Worm (Caenorhabditis elegans) whole organism, L3 larva: ENCODE results near the gene C40C9.4.
A peak's percentile ranks its signal among the peaks of the same experiment; 100 is the strongest.

Source experiments
- R02D3.7 ChIP-seq: fragments of 150-350 bp; optimal IDR thresholded peaks from 2 replicates; lab custom pipeline; 2014; ENCODE audit warnings: missing biosample characterization, missing genetic modification characterization
- aly-2 ChIP-seq: fragments of 150-350 bp; optimal IDR thresholded peaks from 2 replicates; lab custom pipeline; 2014; ENCODE audit warnings: missing biosample characterization, missing genetic modification characterization
- ceh-82 ChIP-seq: fragments of 150-350 bp; optimal IDR thresholded peaks from 2 replicates; lab custom pipeline; 2014; ENCODE audit warnings: missing biosample characterization, missing genetic modification characterization
- ceh-9 ChIP-seq: sonication (generic microtip); optimal IDR thresholded peaks from 2 replicates; lab custom pipeline; 2018; ENCODE audit warnings: missing biosample characterization, missing genetic modification characterization
- egl-27 ChIP-seq: sonication (generic microtip); optimal IDR thresholded peaks from 4 replicates; lab custom pipeline; 2017; ENCODE audit warnings: missing biosample characterization, missing genetic modification reagents, missing genetic modification characterization
- egl-5 ChIP-seq: fragments of 150-350 bp; optimal IDR thresholded peaks from 2 replicates; lab custom pipeline; 2017; ENCODE audit warnings: missing biosample characterization, missing genetic modification reagents, missing genetic modification characterization, inconsistent platforms
- elt-2 ChIP-seq: sonication (generic microtip); optimal IDR thresholded peaks from 2 replicates; lab custom pipeline; 2016; ENCODE audit warnings: missing genetic modification reagents, mild to moderate bottlenecking, missing genetic modification characterization, missing compliant biosample characterization
- fkh-10 ChIP-seq: sonication (generic microtip); optimal IDR thresholded peaks from 2 replicates; lab custom pipeline; 2017; ENCODE audit warnings: missing biosample characterization, missing genetic modification reagents, missing genetic modification characterization
- fos-1 ChIP-seq: fragments of 150-350 bp; optimal IDR thresholded peaks from 2 replicates; lab custom pipeline; 2014; ENCODE audit warnings: missing biosample characterization, missing genetic modification characterization
- jun-1 ChIP-seq: fragments of 150-350 bp; optimal IDR thresholded peaks from 2 replicates; lab custom pipeline; 2014; ENCODE audit warnings: missing biosample characterization, missing genetic modification reagents, missing genetic modification characterization
- lsy-12 ChIP-seq: sonication (generic microtip); optimal IDR thresholded peaks from 2 replicates; lab custom pipeline; 2016; ENCODE audit warnings: mild to moderate bottlenecking, missing genetic modification characterization, missing compliant biosample characterization
- mdl-1 ChIP-seq: fragments of 150-350 bp; optimal IDR thresholded peaks from 2 replicates; lab custom pipeline; 2014; ENCODE audit warnings: missing biosample characterization, missing genetic modification characterization
- mml-1 ChIP-seq: fragments of 150-350 bp; sonication (generic microtip); optimal IDR thresholded peaks from 3 replicates; lab custom pipeline; 2014; ENCODE audit warnings: missing biosample characterization, missing genetic modification characterization
- nfya-1 ChIP-seq: sonication (generic microtip); optimal IDR thresholded peaks from 2 replicates; lab custom pipeline; 2017; ENCODE audit warnings: missing genetic modification characterization, mild to moderate bottlenecking, missing compliant biosample characterization, antibody characterized with exemption, moderate library complexity; ENCODE audit not compliant: insufficient read depth
- nhr-11 ChIP-seq: fragments of 150-350 bp; optimal IDR thresholded peaks from 2 replicates; lab custom pipeline; 2014; ENCODE audit warnings: missing biosample characterization, missing genetic modification characterization
- nhr-12 ChIP-seq: fragments of 150-350 bp; optimal IDR thresholded peaks from 2 replicates; lab custom pipeline; 2014; ENCODE audit warnings: missing biosample characterization, missing genetic modification characterization
- nhr-237 ChIP-seq: fragments of 150-350 bp; optimal IDR thresholded peaks from 2 replicates; lab custom pipeline; 2014; ENCODE audit warnings: missing biosample characterization, missing genetic modification characterization
- nhr-28 ChIP-seq: fragments of 150-350 bp; optimal IDR thresholded peaks from 2 replicates; lab custom pipeline; 2014; ENCODE audit warnings: missing biosample characterization, missing genetic modification characterization
- nhr-43 ChIP-seq: sonication (generic microtip); optimal IDR thresholded peaks from 2 replicates; lab custom pipeline; 2016; ENCODE audit warnings: mild to moderate bottlenecking, missing genetic modification characterization, missing compliant biosample characterization; ENCODE audit not compliant: poor library complexity, severe bottlenecking
- nhr-67 ChIP-seq: fragments of 150-350 bp; optimal IDR thresholded peaks from 2 replicates; lab custom pipeline; 2014; ENCODE audit warnings: missing biosample characterization, missing genetic modification characterization
- pha-4 ChIP-seq: fragments of 150-350 bp; optimal IDR thresholded peaks from 2 replicates; lab custom pipeline; 2014; ENCODE audit warnings: missing biosample characterization, missing genetic modification reagents, missing genetic modification characterization
- pqm-1 ChIP-seq: fragments of 150-350 bp; optimal IDR thresholded peaks from 2 replicates; lab custom pipeline; 2017; ENCODE audit warnings: missing biosample characterization, missing genetic modification characterization, inconsistent platforms
- skn-1 ChIP-seq: fragments of 150-350 bp; optimal IDR thresholded peaks from 2 replicates; lab custom pipeline; 2014; ENCODE audit warnings: missing biosample characterization, missing genetic modification characterization
- unc-39 ChIP-seq: sonication (generic microtip); optimal IDR thresholded peaks from 4 replicates; lab custom pipeline; 2017; ENCODE audit warnings: missing biosample characterization, missing genetic modification characterization
- unc-62 ChIP-seq: fragments of 150-350 bp; sonication (generic microtip); optimal IDR thresholded peaks from 4 replicates; lab custom pipeline; 2014; ENCODE audit warnings: missing biosample characterization, missing genetic modification reagents, missing genetic modification characterization
- zag-1 ChIP-seq: fragments of 150-350 bp; optimal IDR thresholded peaks from 2 replicates; lab custom pipeline; 2014; ENCODE audit warnings: missing biosample characterization, missing genetic modification characterization
- ztf-11 ChIP-seq: fragments of 150-350 bp; optimal IDR thresholded peaks from 2 replicates; lab custom pipeline; 2014; ENCODE audit warnings: missing biosample characterization, missing genetic modification characterization

C40C9.4 gene

DNA sequence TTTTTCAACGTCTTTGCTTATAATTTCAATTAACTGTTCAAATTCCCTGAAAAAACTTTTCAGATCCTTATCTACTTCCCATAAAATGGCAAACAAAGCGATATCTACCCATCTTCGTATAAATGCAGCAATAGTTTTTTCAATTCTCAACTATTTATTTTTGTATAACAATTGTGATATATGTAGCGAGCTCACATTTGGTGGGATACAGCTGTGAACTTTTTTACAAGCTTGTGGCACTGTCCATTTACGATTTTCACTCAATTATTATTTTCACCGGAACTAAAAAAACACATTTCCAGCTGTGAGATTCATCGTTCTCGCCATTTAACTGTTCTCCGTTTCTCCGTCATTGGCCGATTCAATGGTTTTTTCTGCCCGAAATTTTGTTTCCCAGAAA, at the start of gene C40C9.4:
Gene C40C9.4 (plus strand): TSS at position 301 of the 400 bp plus-strand sequence.
- TF ChIP-seq ceh-9 (no peak), aly-2 (tag; lab: Kevin White, UChicago) (no peak), unc-39 (tag; lab: Kevin White, UChicago) (no peak), lsy-12 (tag; lab: Kevin White, UChicago) (no peak), egl-27 (tag; lab: Kevin White, UChicago) (no peak), nhr-11 (tag; lab: Kevin White, UChicago) (no peak), zag-1 (no peak), R02D3.7 (tag; lab: Kevin White, UChicago) (no peak)

DNA sequence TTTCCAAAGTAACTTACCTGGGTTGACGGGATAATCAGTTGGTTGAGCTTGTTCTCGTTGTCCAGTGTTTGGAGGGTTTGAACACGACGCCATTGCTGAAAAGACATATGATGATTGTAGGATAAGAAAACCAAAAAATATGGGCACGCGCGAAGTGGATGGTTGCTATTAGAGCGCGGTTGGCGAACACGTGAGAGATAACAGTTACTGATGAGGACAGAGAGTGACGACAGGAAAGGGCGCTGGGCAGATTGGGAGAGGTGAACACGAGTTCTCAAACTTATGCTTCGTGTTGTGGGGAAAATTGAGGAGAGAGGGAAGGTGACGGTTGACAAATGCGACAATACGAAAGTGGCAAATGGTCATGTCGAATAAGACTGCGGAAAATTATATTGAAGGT, 47.1 kb upstream of the C40C9.4 start, which contains the start of gene F54B11.8:
Gene F54B11.8 (minus strand): TSS at position 101 of the 400 bp plus-strand sequence.
- TF ChIP-seq nhr-12 (no peak), unc-62 (GFP tag; lab: Kevin White, UChicago) (no peak), nhr-28 (tag; lab: Kevin White, UChicago) (no peak), nhr-67 (no peak), jun-1 (tag; lab: Kevin White, UChicago) (no peak), aly-2 (tag; lab: Kevin White, UChicago) (no peak), unc-39 (tag; lab: Kevin White, UChicago) (no peak), pqm-1 (tag; lab: Kevin White, UChicago) (no peak), mml-1 (tag; lab: Kevin White, UChicago) (no peak), egl-5 (tag; lab: Kevin White, UChicago) (no peak)

DNA sequence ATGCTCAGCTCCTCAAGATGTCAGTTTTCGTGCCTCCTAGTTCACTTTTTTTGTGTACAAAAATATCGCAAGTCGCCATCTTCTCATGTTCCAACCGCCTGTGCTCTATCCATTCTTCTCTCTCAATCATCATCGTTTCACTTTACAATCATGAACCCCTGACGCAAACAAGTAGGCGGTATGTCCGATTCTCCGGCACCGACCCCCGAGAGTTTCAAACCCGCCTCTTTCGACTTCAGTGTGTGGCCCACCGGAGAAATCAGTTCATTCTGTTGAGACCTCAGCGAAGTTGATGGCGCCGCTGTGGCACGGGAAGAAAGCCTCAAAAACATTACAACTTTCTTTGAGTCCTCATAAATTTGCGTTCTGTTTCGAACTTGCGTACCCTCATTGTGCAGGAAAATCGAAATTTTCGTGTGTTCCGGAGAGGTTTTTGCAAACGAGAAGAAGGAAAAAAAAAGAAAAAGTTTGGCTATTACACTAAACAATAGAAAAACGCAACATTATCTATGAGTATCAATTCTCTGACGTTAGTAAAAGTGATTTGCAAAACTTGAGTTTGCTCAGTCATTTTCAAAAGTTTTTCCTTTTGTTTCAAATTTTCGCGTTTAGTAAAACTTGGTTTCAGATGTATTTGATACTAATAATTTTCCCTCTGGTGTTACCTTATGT, 45.8 kb upstream of the C40C9.4 start, which contains the start of gene F54B11.9:
Gene F54B11.9 (plus strand): TSS at position 622 of the 672 bp plus-strand sequence.
- TF ChIP-seq fos-1 (tag; lab: Kevin White, UChicago): no peak

DNA sequence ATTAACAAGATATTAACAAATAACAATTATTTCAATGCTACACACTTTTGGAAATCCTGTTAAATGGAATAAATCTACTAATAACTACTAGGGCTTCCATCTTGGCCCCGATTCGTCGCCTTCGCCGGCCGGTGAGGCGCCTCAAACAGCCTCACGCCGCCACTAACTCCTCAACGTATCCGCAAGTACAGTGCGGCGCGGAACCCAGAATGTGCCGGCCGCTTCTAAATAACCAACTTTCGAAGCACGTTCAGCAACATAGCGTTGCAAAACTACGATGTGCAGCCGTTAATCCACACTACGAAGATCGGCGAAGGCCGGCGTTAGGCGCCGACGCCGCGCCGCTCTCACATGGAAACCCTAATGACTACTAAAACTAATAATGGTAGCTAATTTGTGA, 45.0 kb upstream of the C40C9.4 start:
- TF ChIP-seq nhr-237: no peak
- no peak for TF ChIP-seq nhr-11 (tag; lab: Kevin White, UChicago)
- no peak for TF ChIP-seq ztf-11 (tag; lab: Kevin White, UChicago)
- TF ChIP-seq fos-1 (tag; lab: Kevin White, UChicago): no peak
- TF ChIP-seq aly-2 (tag; lab: Kevin White, UChicago): no peak
- TF ChIP-seq nhr-12: no peak
- no peak for TF ChIP-seq R02D3.7 (tag; lab: Kevin White, UChicago)
- TF ChIP-seq zag-1: no peak
- no peak for TF ChIP-seq jun-1 (tag; lab: Kevin White, UChicago)
- no peak for TF ChIP-seq pha-4 (tag; lab: Kevin White, UChicago)

DNA sequence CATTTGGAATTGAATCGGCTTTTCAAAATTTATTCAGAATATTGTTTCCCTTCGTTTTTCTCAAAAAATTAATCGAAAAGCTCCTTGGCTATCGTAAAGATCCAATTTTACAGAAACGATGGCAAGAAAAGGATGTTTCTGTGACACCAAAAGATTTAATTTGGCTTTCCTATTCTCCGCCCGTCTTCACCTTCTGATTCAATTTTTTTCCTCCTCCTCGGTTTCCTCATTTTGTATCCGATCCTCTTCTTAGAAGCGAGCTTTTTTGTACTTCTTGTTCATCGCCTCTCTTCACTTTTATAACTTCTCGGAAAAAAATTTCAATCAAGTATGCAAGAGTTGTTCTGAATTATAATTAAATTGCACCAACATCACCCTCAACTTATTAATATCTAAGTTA, 40.9 kb upstream of the C40C9.4 start:
- no peak for TF ChIP-seq elt-2
- TF ChIP-seq fkh-10 (GFP tag; lab: Kevin White, UChicago): peak; percentile 52
- no peak for TF ChIP-seq nhr-12
- no peak for TF ChIP-seq pha-4 (tag; lab: Kevin White, UChicago)
- no peak for TF ChIP-seq R02D3.7 (tag; lab: Kevin White, UChicago)

DNA sequence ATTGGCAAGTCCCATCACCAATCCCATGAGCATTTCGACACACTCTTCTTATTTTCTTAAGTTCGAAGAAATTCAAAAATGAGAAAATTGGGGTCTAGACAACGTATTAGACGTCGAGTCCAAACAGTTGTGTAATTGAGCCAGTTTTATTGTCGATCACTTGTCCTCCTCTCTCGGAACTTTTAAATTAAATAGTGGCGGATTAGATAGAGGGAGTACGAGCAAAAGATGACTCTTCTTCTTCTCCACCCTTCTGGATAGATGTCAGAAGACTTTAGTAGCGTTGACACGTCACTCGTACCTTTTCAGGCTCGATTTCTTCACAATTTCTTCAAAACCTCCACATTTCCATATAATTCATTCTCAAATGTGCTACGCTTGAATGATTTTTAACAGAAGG, 35.7 kb upstream of the C40C9.4 start:
- TF ChIP-seq mdl-1 (tag; lab: Kevin White, UChicago) (no peak), unc-39 (tag; lab: Kevin White, UChicago) (no peak), nhr-43 (no peak), nhr-12 (no peak), nhr-237 (no peak), ceh-9 (no peak), ceh-82 (no peak)

DNA sequence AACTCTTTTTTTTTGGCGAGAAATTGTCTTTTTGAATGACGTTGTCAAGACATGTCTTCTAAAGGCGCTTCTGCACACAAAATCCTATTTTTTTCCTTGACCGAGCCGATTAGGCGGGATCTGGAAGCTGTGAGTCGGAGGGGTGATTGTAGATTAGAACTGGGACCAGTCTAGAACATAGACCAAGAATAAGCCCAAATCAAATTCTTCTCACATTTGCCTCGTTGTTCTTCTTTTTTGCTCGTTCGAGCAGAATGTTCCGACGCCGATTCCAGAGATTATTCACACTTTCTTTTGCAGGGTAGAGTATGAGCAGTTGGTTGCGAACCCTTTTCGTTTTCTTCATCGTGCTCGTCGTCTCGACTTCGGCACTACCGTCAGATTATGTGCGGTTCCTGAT, 32.3 kb upstream of the C40C9.4 start, which contains the start of gene nlp-53:
Gene nlp-53 (plus strand): TSS at position 301 of the 400 bp plus-strand sequence.
- TF ChIP-seq R02D3.7 (tag; lab: Kevin White, UChicago) (no peak), nhr-237 (no peak), elt-2 (no peak), pha-4 (tag; lab: Kevin White, UChicago) (no peak), nhr-67 (no peak), zag-1 (no peak), ceh-82 (no peak), nhr-12 (no peak), nhr-28 (tag; lab: Kevin White, UChicago) (no peak), skn-1 (no peak), fos-1 (tag; lab: Kevin White, UChicago) (no peak), pqm-1 (tag; lab: Kevin White, UChicago) (no peak), nhr-11 (tag; lab: Kevin White, UChicago) (no peak), nfya-1 (tag; lab: Kevin White, UChicago) (no peak), lsy-12 (tag; lab: Kevin White, UChicago) (no peak)
